Fruit fly (Drosophila melanogaster): ENCODE data around the gene CG18273.

Gene CG18273

DNA sequence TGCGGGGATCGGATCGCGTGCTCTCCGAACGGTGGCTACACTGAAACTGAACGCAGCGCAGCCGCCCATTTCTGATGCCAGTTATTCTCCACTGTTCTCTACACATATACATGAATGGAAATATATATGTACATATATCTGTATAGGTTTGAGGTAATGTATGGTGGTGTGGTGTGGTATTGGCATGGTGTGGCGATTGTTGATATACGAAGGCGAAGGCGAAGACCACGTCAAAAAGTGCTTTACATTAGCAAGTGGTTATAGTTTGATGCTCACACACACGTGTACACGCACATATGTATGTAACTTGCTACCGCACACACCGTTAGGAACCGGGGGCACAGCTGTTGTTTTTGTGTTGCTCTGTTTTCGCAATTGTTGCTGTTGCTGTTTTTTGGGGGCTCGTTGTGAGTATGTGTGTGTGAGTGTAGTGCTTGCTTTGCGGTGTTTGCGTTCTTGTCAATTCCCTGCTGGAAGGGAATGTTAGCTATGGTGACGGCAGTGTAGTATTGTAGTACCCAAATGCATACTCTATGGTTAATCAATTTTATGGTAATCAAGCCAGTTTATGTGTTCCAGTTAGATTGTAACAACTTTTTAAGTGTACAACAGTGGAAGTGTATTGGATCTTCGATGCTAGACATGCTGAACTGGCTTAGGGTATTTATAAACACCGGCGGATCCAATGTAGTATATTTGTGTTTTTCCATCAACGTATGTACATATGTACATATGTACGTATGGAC is 6.2 kb upstream of the CG18273 start, which contains the start of gene CG17896 (continued):
- no peak for TF ChIP-seq sc (optimal IDR thresholded peaks at IDR 0.05)
- peak; percentile 79 for TF ChIP-seq sc (GFP tag; optimal IDR thresholded peaks at IDR 0.05)
- peak; percentile 89 for TF ChIP-seq CG11723 (GFP tag; optimal IDR thresholded peaks at IDR 0.05)
- peak; percentile 96 for TF ChIP-seq CG17328 (GFP tag; IDR thresholded peaks at IDR 0.05)
- TF ChIP-seq CG1529 (GFP tag; optimal IDR thresholded peaks at IDR 0.05): peak; percentile 89
- peak; percentile 99 for TF ChIP-seq CG9609 (GFP tag; optimal IDR thresholded peaks at IDR 0.05)
- TF ChIP-seq Kr (GFP tag; optimal IDR thresholded peaks at IDR 0.05): no peak
- TF ChIP-seq sim (GFP tag; IDR thresholded peaks at IDR 0.05): peak; percentile 82
- peak; percentile 98 for TF ChIP-seq CG11247 (GFP tag; IDR thresholded peaks at IDR 0.05)
- TF ChIP-seq CG3726 (GFP tag; IDR thresholded peaks at IDR 0.05): peak; percentile 95
- peak; percentile 97 for TF ChIP-seq klu (GFP tag; IDR thresholded peaks at IDR 0.05)
- TF ChIP-seq gfzf (GFP tag; optimal IDR thresholded peaks at IDR 0.05): peak; percentile 34
- TF ChIP-seq corto (GFP tag; optimal IDR thresholded peaks at IDR 0.05): peak; percentile 92
- TF ChIP-seq dati (GFP tag; IDR thresholded peaks at IDR 0.05): peak; percentile 90
- no peak for TF ChIP-seq CG18011 (GFP tag; optimal IDR thresholded peaks at IDR 0.05)
- TF ChIP-seq Dp (GFP tag; optimal IDR thresholded peaks at IDR 0.05): peak; percentile 15
- TF ChIP-seq Atf3 (GFP tag; optimal IDR thresholded peaks at IDR 0.05): peak; percentile 96
- TF ChIP-seq CG4617 (GFP tag; optimal IDR thresholded peaks at IDR 0.05; ENCODE audit: borderline replicate concordance): peak; percentile 93
- peak; percentile 98 for TF ChIP-seq CG10147 (GFP tag; optimal IDR thresholded peaks at IDR 0.05)
- peak; percentile 99 for TF ChIP-seq sob (GFP tag; IDR thresholded peaks at IDR 0.05)
- TF ChIP-seq Lpt (GFP tag; optimal IDR thresholded peaks at IDR 0.05): no peak
- TF ChIP-seq pzg (GFP tag; optimal IDR thresholded peaks at IDR 0.05): peak; percentile 43
- TF ChIP-seq CG14014 (GFP tag; IDR thresholded peaks at IDR 0.05): peak; percentile 99
- peak; percentile 99 for TF ChIP-seq ase (GFP tag; IDR thresholded peaks at IDR 0.05)

DNA sequence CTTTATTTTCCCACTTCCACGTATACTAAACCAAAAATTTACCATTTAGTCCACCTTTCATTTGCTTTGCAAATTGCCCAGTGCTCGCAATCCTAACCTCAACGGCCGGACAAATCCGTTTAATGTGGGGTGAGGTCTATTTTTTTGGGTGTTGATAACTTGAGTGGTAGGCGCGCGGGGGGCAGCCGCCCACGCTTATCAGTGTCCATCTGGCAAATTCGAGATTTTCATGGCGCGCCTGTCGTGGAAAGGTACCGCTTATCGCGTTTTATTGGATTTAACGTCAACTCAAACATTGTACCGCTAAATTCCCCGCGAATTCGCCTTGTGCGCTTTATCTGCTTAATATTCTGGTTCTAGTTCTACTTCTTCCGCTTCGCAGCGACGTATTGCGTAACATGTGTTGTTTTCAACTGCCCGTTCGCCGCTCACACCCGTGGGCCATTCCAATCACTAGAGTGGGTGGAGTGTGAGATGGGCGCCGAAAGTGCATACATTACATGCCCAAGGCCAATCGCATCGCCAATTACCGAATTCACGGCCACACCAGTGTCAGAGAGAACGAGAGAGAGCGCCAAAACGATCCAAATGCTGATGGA is 5.4 kb upstream of the CG18273 start:
- TF ChIP-seq ERR (GFP tag; optimal IDR thresholded peaks at IDR 0.05): no peak
- no peak for TF ChIP-seq CG33557 (GFP tag; optimal IDR thresholded peaks at IDR 0.05)
- no peak for TF ChIP-seq CG31224 (GFP tag; IDR thresholded peaks at IDR 0.05)
- no peak for TF ChIP-seq wor (GFP tag; IDR thresholded peaks at IDR 0.05)
- TF ChIP-seq odd (GFP tag; optimal IDR thresholded peaks at IDR 0.05): no peak
- TF ChIP-seq Xbp1 (GFP tag; optimal IDR thresholded peaks at IDR 0.05): no peak
- peak; percentile 51; the same call in 1 of the 2 replicates for TF ChIP-seq NFAT (GFP tag; IDR thresholded peaks at IDR 0.05)
- TF ChIP-seq nerfin-1 (tag; optimal IDR thresholded peaks at IDR 0.05): no peak
- TF ChIP-seq slp2 (GFP tag; optimal IDR thresholded peaks at IDR 0.05): no peak
- TF ChIP-seq z (GFP tag; IDR thresholded peaks at IDR 0.05): no peak
- no peak for TF ChIP-seq bab2 (GFP tag; optimal IDR thresholded peaks at IDR 0.05)
- peak in 1 of 2 experiments; percentile 11 for TF ChIP-seq Trl (optimal IDR thresholded peaks at IDR 0.05)
- TF ChIP-seq Trl (GFP tag; optimal IDR thresholded peaks at IDR 0.05): no peak
- TF ChIP-seq Awh (GFP tag; IDR thresholded peaks at IDR 0.05): no peak
- TF ChIP-seq CG15269 (tag; optimal IDR thresholded peaks at IDR 0.05): no peak
- peak; percentile 89 for TF ChIP-seq bigmax (GFP tag; optimal IDR thresholded peaks at IDR 0.05)
- TF ChIP-seq jing (GFP tag; optimal IDR thresholded peaks at IDR 0.05): no peak
- TF ChIP-seq bsh (GFP tag; optimal IDR thresholded peaks at IDR 0.05): no peak
- TF ChIP-seq hth (optimal IDR thresholded peaks at IDR 0.05): no peak
- TF ChIP-seq wek (GFP tag; optimal IDR thresholded peaks at IDR 0.05): no peak
- no peak for TF ChIP-seq gce (GFP tag; IDR thresholded peaks at IDR 0.05)
- peak; percentile 67 for TF ChIP-seq GATAe (GFP tag; conservative IDR thresholded peaks at IDR 0.05)
- TF ChIP-seq hbn (GFP tag; IDR thresholded peaks at IDR 0.05; ENCODE audit: partially characterized antibody): no peak
- no peak for TF ChIP-seq otp (GFP tag; IDR thresholded peaks at IDR 0.05)
- no peak for TF ChIP-seq h (optimal IDR thresholded peaks at IDR 0.05)
- no peak for TF ChIP-seq zen2 (GFP tag; IDR thresholded peaks at IDR 0.05; ENCODE audit: partially characterized antibody)
- no peak for TF ChIP-seq CTCF (GFP tag; optimal IDR thresholded peaks at IDR 0.05)
- TF ChIP-seq Nf-YB (GFP tag; optimal IDR thresholded peaks at IDR 0.05): no peak

Measured in whole organism, embryonic.